Worm (Caenorhabditis elegans) whole organism, mixed stage, embryonic: ENCODE measurements around the gene T11F8.5.
"Not testable (repeated sequence)": the region's sequence is repeated elsewhere in the genome, so short reads cannot be mapped to it uniquely, and the experiment has no call there.

Experiments used
- M03D4.4 ChIP-seq: sonication (generic microtip); optimal IDR thresholded peaks from 2 replicates; lab custom pipeline; 2017; ENCODE audit warnings: mild to moderate bottlenecking, missing genetic modification characterization, missing compliant biosample characterization
- bed-3 ChIP-seq: fragments of 200-800 bp; sonication (Bioruptor generic); optimal IDR thresholded peaks from 3 replicates; lab custom pipeline; 2018; ENCODE audit warnings: mild to moderate bottlenecking, missing genetic modification characterization, moderate library complexity, missing compliant biosample characterization
- blmp-1 ChIP-seq: fragments of 150-350 bp; optimal IDR thresholded peaks from 2 replicates; lab custom pipeline; 2014; ENCODE audit warnings: missing biosample characterization, missing genetic modification characterization
- ceh-39 ChIP-seq: fragments of 150-350 bp; optimal IDR thresholded peaks from 2 replicates; lab custom pipeline; 2014; ENCODE audit warnings: missing biosample characterization, missing genetic modification characterization
- ceh-43 ChIP-seq: fragments of 200-800 bp; sonication (Bioruptor generic); optimal IDR thresholded peaks from 2 replicates; lab custom pipeline; 2018; ENCODE audit warnings: mild to moderate bottlenecking, missing genetic modification characterization, moderate library complexity, missing compliant biosample characterization
- ceh-83 ChIP-seq: fragments of 200-800 bp; sonication (Bioruptor generic); optimal IDR thresholded peaks from 2 replicates; lab custom pipeline; 2018; ENCODE audit warnings: mild to moderate bottlenecking, missing genetic modification characterization, missing compliant biosample characterization
- ces-1 ChIP-seq: fragments of 150-350 bp; optimal IDR thresholded peaks from 2 replicates; lab custom pipeline; 2014; ENCODE audit warnings: missing biosample characterization, missing genetic modification reagents, missing genetic modification characterization
- cnd-1 ChIP-seq: fragments of 200-800 bp; sonication (Bioruptor generic); optimal IDR thresholded peaks from 2 replicates; lab custom pipeline; 2018; ENCODE audit warnings: mild to moderate bottlenecking, missing genetic modification characterization, missing compliant biosample characterization
- drap-1 ChIP-seq: fragments of 200-800 bp; sonication (Bioruptor generic); optimal IDR thresholded peaks from 3 replicates; lab custom pipeline; 2018; ENCODE audit warnings: mild to moderate bottlenecking, missing genetic modification characterization, missing compliant biosample characterization
- elt-3 ChIP-seq: fragments of 150-350 bp; optimal IDR thresholded peaks from 2 replicates; lab custom pipeline; 2014; ENCODE audit warnings: missing biosample characterization, missing genetic modification characterization
- flh-1 ChIP-seq: fragments of 200-800 bp; sonication (Bioruptor generic); optimal IDR thresholded peaks from 2 replicates; lab custom pipeline; 2018; ENCODE audit warnings: mild to moderate bottlenecking, missing genetic modification characterization, moderate library complexity, missing compliant biosample characterization
- ham-2 ChIP-seq: fragments of 200-800 bp; sonication (Bioruptor generic); optimal IDR thresholded peaks from 2 replicates; lab custom pipeline; 2018; ENCODE audit warnings: mild to moderate bottlenecking, missing genetic modification characterization, missing compliant biosample characterization
- hlh-1 ChIP-seq: fragments of 150-350 bp; optimal IDR thresholded peaks from 2 replicates; lab custom pipeline; 2014; ENCODE audit warnings: missing biosample characterization, missing genetic modification reagents, missing genetic modification characterization
- lin-13 ChIP-seq: fragments of 150-350 bp; optimal IDR thresholded peaks from 2 replicates; lab custom pipeline; 2014; ENCODE audit warnings: missing biosample characterization, missing genetic modification characterization
- lin-32 ChIP-seq: fragments of 200-800 bp; sonication (Bioruptor generic); optimal IDR thresholded peaks from 2 replicates; lab custom pipeline; 2018; ENCODE audit warnings: mild to moderate bottlenecking, missing genetic modification characterization, missing compliant biosample characterization
- lsy-2 ChIP-seq: fragments of 150-350 bp; optimal IDR thresholded peaks from 2 replicates; lab custom pipeline; 2014; ENCODE audit warnings: missing biosample characterization, missing genetic modification characterization
- mab-5 ChIP-seq: fragments of 150-350 bp; optimal IDR thresholded peaks from 2 replicates; lab custom pipeline; 2014; ENCODE audit warnings: missing biosample characterization, missing genetic modification characterization
- mep-1 ChIP-seq: fragments of 150-350 bp; optimal IDR thresholded peaks from 2 replicates; lab custom pipeline; 2017; ENCODE audit warnings: missing biosample characterization, missing genetic modification reagents, missing genetic modification characterization, inconsistent platforms
- mls-2 ChIP-seq: sonication (generic microtip); optimal IDR thresholded peaks from 2 replicates; lab custom pipeline; 2016; ENCODE audit warnings: mild to moderate bottlenecking, missing genetic modification characterization, moderate library complexity, missing compliant biosample characterization
- nhr-12 ChIP-seq: fragments of 150-350 bp; optimal IDR thresholded peaks from 2 replicates; lab custom pipeline; 2014; ENCODE audit warnings: missing biosample characterization, missing genetic modification characterization
- nhr-237 ChIP-seq: fragments of 150-350 bp; optimal IDR thresholded peaks from 2 replicates; lab custom pipeline; 2014; ENCODE audit warnings: missing biosample characterization, missing genetic modification characterization
- nhr-28 ChIP-seq: fragments of 150-350 bp; optimal IDR thresholded peaks from 2 replicates; lab custom pipeline; 2014; ENCODE audit warnings: missing biosample characterization, missing genetic modification characterization
- nhr-76 ChIP-seq: sonication (generic microtip); optimal IDR thresholded peaks from 2 replicates; lab custom pipeline; 2017; ENCODE audit warnings: missing biosample characterization, missing genetic modification characterization
- pha-4 ChIP-seq: fragments of 150-350 bp; optimal IDR thresholded peaks from 2 replicates; lab custom pipeline; 2018; ENCODE audit warnings: missing biosample characterization, missing genetic modification reagents, missing genetic modification characterization
- snpc-4 ChIP-seq: fragments of 150-350 bp; optimal IDR thresholded peaks from 2 replicates; lab custom pipeline; 2014; ENCODE audit warnings: missing biosample characterization, missing genetic modification characterization
- sptf-1 ChIP-seq: sonication (generic microtip); optimal IDR thresholded peaks from 2 replicates; lab custom pipeline; 2017; ENCODE audit warnings: mild to moderate bottlenecking, missing genetic modification characterization, moderate library complexity, missing compliant biosample characterization
- tbx-8 ChIP-seq: fragments of 200-800 bp; sonication (Bioruptor generic); optimal IDR thresholded peaks from 2 replicates; lab custom pipeline; 2018; ENCODE audit warnings: mild to moderate bottlenecking, missing genetic modification characterization, moderate library complexity, missing compliant biosample characterization
- unc-120 ChIP-seq: sonication (generic microtip); optimal IDR thresholded peaks from 2 replicates; lab custom pipeline; 2017; ENCODE audit warnings: missing genetic modification characterization, missing compliant biosample characterization; ENCODE audit not compliant: poor library complexity, severe bottlenecking
- zip-8 ChIP-seq: fragments of 150-350 bp; optimal IDR thresholded peaks from 2 replicates; lab custom pipeline; 2014; ENCODE audit warnings: missing biosample characterization, missing genetic modification characterization
- ztf-11 ChIP-seq: fragments of 150-350 bp; optimal IDR thresholded peaks from 2 replicates; lab custom pipeline; 2014; ENCODE audit warnings: missing biosample characterization, missing genetic modification characterization

T11F8.5 gene

DNA sequence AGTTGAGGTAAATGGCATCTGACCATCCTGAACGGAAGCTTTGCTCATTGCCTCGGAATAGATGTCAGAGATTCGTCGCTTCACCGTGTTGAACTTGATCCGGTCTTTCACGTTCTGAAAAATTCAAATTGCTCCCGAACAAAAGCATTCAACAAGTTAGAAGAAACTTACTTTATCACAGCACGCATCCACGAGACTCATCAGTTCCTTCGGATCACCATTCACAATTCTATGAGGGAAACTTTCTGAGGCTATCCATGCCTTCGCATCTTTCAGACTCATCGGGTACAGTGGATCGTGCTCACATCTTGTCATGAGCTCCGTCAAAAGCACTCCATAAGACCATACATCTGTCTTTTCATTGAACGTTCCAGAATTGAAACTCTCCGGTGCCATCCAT, 20.0 kb upstream of the T11F8.5 start:
- TF ChIP-seq unc-120 (tag; lab: Kevin White, UChicago): no peak
- TF ChIP-seq ces-1: no peak
- TF ChIP-seq nhr-237 (tag; lab: Kevin White, UChicago): no peak
- no peak for TF ChIP-seq elt-3
- TF ChIP-seq sptf-1 (tag; lab: Kevin White, UChicago): no peak
- TF ChIP-seq nhr-76 (tag; lab: Kevin White, UChicago): no peak
- no peak for TF ChIP-seq zip-8 (tag; lab: Kevin White, UChicago)
- no peak for TF ChIP-seq lin-13
- TF ChIP-seq ztf-11 (tag; lab: Kevin White, UChicago): no peak
- TF ChIP-seq hlh-1 (tag; lab: Kevin White, UChicago): no peak
- no peak for TF ChIP-seq lsy-2
- no peak for TF ChIP-seq ham-2
- no peak for TF ChIP-seq ceh-83 (GFP tag; lab: Kevin White, UChicago)
- TF ChIP-seq ceh-43: no peak
- no peak for TF ChIP-seq tbx-8 (GFP tag; lab: Kevin White, UChicago)
- no peak for TF ChIP-seq bed-3

- TF ChIP-seq mab-5, nhr-28, nhr-12 (tag; lab: Kevin White, UChicago): not testable (repeated sequence)
Observed at ce11 chrIV:5464403-5464802, 18.4 kb upstream of the T11F8.5 start, which contains the start of gene Y52D5A.2. Gene Y52D5A.2 (minus strand): TSS chrIV:5464503.

DNA sequence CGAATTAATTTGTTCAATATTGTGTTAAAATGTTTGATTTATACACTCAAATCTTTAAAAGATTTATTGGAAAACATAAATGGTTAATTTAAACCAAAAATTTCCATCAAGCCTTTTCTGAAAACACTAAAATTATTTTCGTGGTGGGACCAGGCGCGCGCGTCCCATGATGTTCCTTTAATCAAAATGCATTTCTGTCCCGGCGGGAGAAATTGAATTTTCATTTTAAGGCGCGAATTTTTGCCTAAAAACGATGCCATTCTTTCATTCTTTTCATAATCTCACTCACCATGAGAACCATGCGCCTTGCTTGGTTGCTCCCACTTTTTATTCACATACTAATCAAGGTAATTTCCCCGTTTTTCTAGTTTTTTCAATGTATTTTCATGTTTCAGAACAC, 13.1 kb upstream of the T11F8.5 start, which contains the start of gene rme-2:
Gene rme-2, plus strand, starts transcription at position 288 of the 400 bp plus-strand sequence.
- TF ChIP-seq pha-4 (tag; lab: Kevin White, UChicago) (no peak), mls-2 (tag; lab: Kevin White, UChicago) (no peak), unc-120 (tag; lab: Kevin White, UChicago) (no peak), ceh-43 (no peak), hlh-1 (tag; lab: Kevin White, UChicago) (no peak), tbx-8 (GFP tag; lab: Kevin White, UChicago) (no peak), mab-5 (tag; lab: Kevin White, UChicago) (no peak), lsy-2 (no peak), lin-13 (no peak), blmp-1 (tag; lab: Kevin White, UChicago) (no peak), zip-8 (tag; lab: Kevin White, UChicago) (no peak)

DNA sequence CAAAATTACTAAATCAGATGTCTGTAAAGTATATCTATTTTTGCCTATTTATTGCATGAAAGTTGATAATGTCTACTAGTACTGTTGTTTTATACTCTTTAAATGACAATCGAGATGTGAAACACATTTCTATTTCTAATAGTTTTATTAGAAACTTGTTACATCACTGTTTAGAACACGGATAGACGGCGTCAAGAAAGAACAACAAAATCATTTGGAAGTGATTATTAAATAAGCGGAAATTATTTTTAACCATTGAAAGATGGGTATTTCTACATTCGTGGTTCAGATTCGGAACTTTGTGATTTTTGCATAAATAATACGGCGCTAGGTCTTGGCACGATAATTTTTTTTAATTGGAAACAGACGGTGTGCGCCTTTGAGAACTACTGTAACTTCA, 9.7 kb upstream of the T11F8.5 start:
- TF ChIP-seq ceh-39 (tag; lab: Kevin White, UChicago): no peak
- TF ChIP-seq drap-1 (GFP tag; lab: Kevin White, UChicago): no peak
- TF ChIP-seq flh-1: no peak
- TF ChIP-seq mab-5 (tag; lab: Kevin White, UChicago): no peak
- TF ChIP-seq zip-8 (tag; lab: Kevin White, UChicago): no peak
- TF ChIP-seq bed-3: no peak
- TF ChIP-seq mep-1 (tag; lab: Kevin White, UChicago): no peak
- TF ChIP-seq lsy-2: no peak
- TF ChIP-seq nhr-28 (tag; lab: Kevin White, UChicago): no peak
- TF ChIP-seq ham-2: no peak
- TF ChIP-seq snpc-4 (tag; lab: Kevin White, UChicago): no peak
- TF ChIP-seq hlh-1 (tag; lab: Kevin White, UChicago): no peak
- TF ChIP-seq lin-32: no peak
- TF ChIP-seq unc-120 (tag; lab: Kevin White, UChicago): no peak
- TF ChIP-seq ces-1: no peak

DNA sequence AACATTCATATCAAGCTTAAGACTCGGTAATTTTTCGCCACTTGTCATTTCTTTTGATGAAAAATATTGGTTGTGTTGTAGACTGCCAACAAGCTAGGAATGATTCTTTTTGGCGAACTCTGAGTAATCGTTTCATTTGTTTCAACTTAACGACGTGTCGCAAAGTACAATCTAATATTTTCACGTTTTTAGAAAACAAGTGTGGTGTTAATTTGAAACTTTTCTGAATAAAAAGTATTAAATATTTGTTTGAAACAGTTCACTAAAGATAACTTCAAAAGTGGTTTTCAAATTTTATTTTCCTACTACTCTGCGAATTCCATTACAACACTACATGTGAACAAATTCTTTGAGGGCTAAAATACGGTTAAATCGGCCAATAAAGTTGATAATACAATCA, 6.4 kb upstream of the T11F8.5 start, which contains the start of gene T11F8.4:
Gene T11F8.4, minus strand, starts transcription at position 101 of the 400 bp plus-strand sequence.
- no peak for TF ChIP-seq ztf-11 (tag; lab: Kevin White, UChicago)
- no peak for TF ChIP-seq snpc-4 (tag; lab: Kevin White, UChicago)
- TF ChIP-seq M03D4.4 (tag; lab: Kevin White, UChicago): no peak
- no peak for TF ChIP-seq nhr-28 (tag; lab: Kevin White, UChicago)
- TF ChIP-seq tbx-8 (GFP tag; lab: Kevin White, UChicago): no peak
- TF ChIP-seq nhr-12 (tag; lab: Kevin White, UChicago): no peak
- no peak for TF ChIP-seq mep-1 (tag; lab: Kevin White, UChicago)
- TF ChIP-seq ceh-39 (tag; lab: Kevin White, UChicago): no peak

ce11 chrIV:5479289-5479688, 3.5 kb upstream of the T11F8.5 start, which contains the start of gene T11F8.1:
Gene T11F8.1 (plus strand): TSS chrIV:5479589.
- TF ChIP-seq cnd-1 (no peak), ceh-39 (tag; lab: Kevin White, UChicago) (no peak), elt-3 (no peak), ceh-83 (GFP tag; lab: Kevin White, UChicago) (no peak), nhr-76 (tag; lab: Kevin White, UChicago) (no peak), drap-1 (GFP tag; lab: Kevin White, UChicago) (no peak)
- TF ChIP-seq, all 35 proteins: peak for 0
